Worm (Caenorhabditis elegans) whole organism, L1 larva: ENCODE results near the gene K08B12.3.
A peak's percentile ranks its signal among the peaks of the same experiment; 100 is the strongest.

Source experiments
- C04F5.9 ChIP-seq: sonication (generic microtip); optimal IDR thresholded peaks from 2 replicates; lab custom pipeline; 2016; ENCODE audit warnings: missing genetic modification characterization, missing compliant biosample characterization
- C16A3.4 ChIP-seq: fragments of 150-350 bp; optimal IDR thresholded peaks from 2 replicates; lab custom pipeline; 2014; ENCODE audit warnings: missing biosample characterization, missing genetic modification characterization
- aha-1 ChIP-seq: fragments of 150-350 bp; optimal IDR thresholded peaks from 2 replicates; lab custom pipeline; 2014; ENCODE audit warnings: missing biosample characterization, missing genetic modification characterization
- alr-1 ChIP-seq: fragments of 200-800 bp; sonication (Bioruptor generic); optimal IDR thresholded peaks from 2 replicates; lab custom pipeline; 2018; ENCODE audit warnings: borderline replicate concordance, mild to moderate bottlenecking, missing genetic modification characterization, missing compliant biosample characterization
- aly-2 ChIP-seq: fragments of 150-350 bp; optimal IDR thresholded peaks from 2 replicates; lab custom pipeline; 2014; ENCODE audit warnings: missing biosample characterization, missing genetic modification characterization
- blmp-1 ChIP-seq: fragments of 150-350 bp; optimal IDR thresholded peaks from 2 replicates; lab custom pipeline; 2014; ENCODE audit warnings: missing biosample characterization, missing genetic modification characterization
- ceh-63 ChIP-seq: fragments of 200-800 bp; sonication (Bioruptor generic); optimal IDR thresholded peaks from 2 replicates; lab custom pipeline; 2018; ENCODE audit warnings: mild to moderate bottlenecking, missing genetic modification characterization, missing compliant biosample characterization
- ceh-8 ChIP-seq: fragments of 200-800 bp; sonication (Bioruptor generic); optimal IDR thresholded peaks from 2 replicates; lab custom pipeline; 2018; ENCODE audit warnings: mild to moderate bottlenecking, missing genetic modification characterization, moderate library complexity, missing compliant biosample characterization
- ceh-82 ChIP-seq, 3 experiments: fragments of 150-350 bp in 1 of 3; sonication (generic microtip) in 2 of 3; optimal IDR thresholded peaks; 2 replicates each; lab custom pipeline; 2014 to 2017; ENCODE audit warnings: missing biosample characterization in 3 of 3, missing genetic modification characterization in 3 of 3
- ces-1 ChIP-seq: fragments of 150-350 bp; optimal IDR thresholded peaks from 2 replicates; lab custom pipeline; 2014; ENCODE audit warnings: missing biosample characterization, missing genetic modification reagents, missing genetic modification characterization
- egl-27 ChIP-seq, 2 experiments: fragments of 150-350 bp in 1 of 2; sonication (generic microtip); optimal IDR thresholded peaks; 3 replicates each; lab custom pipeline; 2017 to 2018; ENCODE audit warnings: missing biosample characterization in 2 of 2, missing genetic modification characterization in 2 of 2, missing genetic modification reagents in 2 of 2
- fkh-8 ChIP-seq: sonication (generic microtip); optimal IDR thresholded peaks from 2 replicates; lab custom pipeline; 2016; ENCODE audit warnings: mild to moderate bottlenecking, missing genetic modification characterization, missing compliant biosample characterization
- fos-1 ChIP-seq: fragments of 150-350 bp; optimal IDR thresholded peaks from 2 replicates; lab custom pipeline; 2014; ENCODE audit warnings: missing biosample characterization, missing genetic modification characterization
- grh-1 ChIP-seq: fragments of 200-800 bp; sonication (Bioruptor generic); IDR thresholded peaks from 2 replicates; pipeline ENCODE4 v1.3.6; 2022; ENCODE audit warnings: missing genetic modification reagents, missing genetic modification characterization, missing compliant biosample characterization
- hpl-2 ChIP-seq: fragments of 150-350 bp; optimal IDR thresholded peaks from 2 replicates; lab custom pipeline; 2014; ENCODE audit warnings: missing biosample characterization, missing genetic modification reagents, missing genetic modification characterization
- irx-1 ChIP-seq: sonication (generic microtip); optimal IDR thresholded peaks from 2 replicates; lab custom pipeline; 2016; ENCODE audit warnings: missing genetic modification characterization, missing compliant biosample characterization
- lin-14 ChIP-seq: fragments of 200-800 bp; sonication (Bioruptor generic); optimal IDR thresholded peaks from 2 replicates; lab custom pipeline; 2018; ENCODE audit warnings: mild to moderate bottlenecking, missing genetic modification characterization, moderate library complexity, missing compliant biosample characterization
- lin-35 ChIP-seq, 2 experiments: fragments of 150-350 bp; optimal IDR thresholded peaks; 2 replicates each; lab custom pipeline; 2014; ENCODE audit warnings: missing biosample characterization in 2 of 2, missing genetic modification characterization in 2 of 2, missing genetic modification reagents in 2 of 2
- lir-3 ChIP-seq: sonication (generic microtip); optimal IDR thresholded peaks from 2 replicates; lab custom pipeline; 2016; ENCODE audit warnings: mild to moderate bottlenecking, missing genetic modification characterization, moderate library complexity, missing compliant biosample characterization; ENCODE audit not compliant: poor library complexity
- lsy-2 ChIP-seq, 2 experiments: fragments of 150-350 bp; optimal IDR thresholded peaks; 2 replicates each; lab custom pipeline; 2014; ENCODE audit warnings: missing biosample characterization in 2 of 2, missing genetic modification characterization in 2 of 2
- mep-1 ChIP-seq: fragments of 150-350 bp; optimal IDR thresholded peaks from 2 replicates; lab custom pipeline; 2014; ENCODE audit warnings: missing biosample characterization, missing genetic modification characterization
- nhr-11 ChIP-seq: fragments of 150-350 bp; optimal IDR thresholded peaks from 2 replicates; lab custom pipeline; 2014; ENCODE audit warnings: missing biosample characterization, missing genetic modification characterization
- nhr-12 ChIP-seq: sonication (generic microtip); optimal IDR thresholded peaks from 2 replicates; lab custom pipeline; 2017; ENCODE audit warnings: missing biosample characterization, missing genetic modification characterization
- nhr-19 ChIP-seq: fragments of 200-800 bp; sonication (Bioruptor generic); conservative IDR thresholded peaks from 2 replicates; pipeline ENCODE4 v1.3.6; 2022; ENCODE audit warnings: missing genetic modification characterization, missing compliant biosample characterization
- nhr-20 ChIP-seq: sonication (generic microtip); optimal IDR thresholded peaks from 2 replicates; lab custom pipeline; 2016; ENCODE audit warnings: mild to moderate bottlenecking, missing genetic modification characterization, missing compliant biosample characterization
- nhr-47 ChIP-seq: sonication (generic microtip); optimal IDR thresholded peaks from 2 replicates; lab custom pipeline; 2016; ENCODE audit warnings: mild to moderate bottlenecking, missing genetic modification characterization, moderate library complexity, missing compliant biosample characterization
- nhr-76 ChIP-seq: sonication (generic microtip); optimal IDR thresholded peaks from 2 replicates; lab custom pipeline; 2017; ENCODE audit warnings: missing biosample characterization, missing genetic modification characterization
- nhr-84 ChIP-seq: sonication (generic microtip); optimal IDR thresholded peaks from 2 replicates; lab custom pipeline; 2017; ENCODE audit warnings: missing biosample characterization, missing genetic modification characterization
- rnt-1 ChIP-seq: sonication (generic microtip); optimal IDR thresholded peaks from 2 replicates; lab custom pipeline; 2016; ENCODE audit warnings: mild to moderate bottlenecking, missing genetic modification characterization, moderate library complexity, missing compliant biosample characterization
- snpc-4 ChIP-seq: fragments of 150-350 bp; optimal IDR thresholded peaks from 2 replicates; lab custom pipeline; 2014; ENCODE audit warnings: missing biosample characterization, missing genetic modification characterization
- sox-4 ChIP-seq: sonication (generic microtip); optimal IDR thresholded peaks from 2 replicates; lab custom pipeline; 2016; ENCODE audit warnings: missing genetic modification characterization, missing compliant biosample characterization
- sptf-1 ChIP-seq: fragments of 150-350 bp; optimal IDR thresholded peaks from 2 replicates; lab custom pipeline; 2014; ENCODE audit warnings: missing biosample characterization, missing genetic modification characterization
- swsn-7 ChIP-seq: sonication (generic microtip); optimal IDR thresholded peaks from 2 replicates; lab custom pipeline; 2016; ENCODE audit warnings: missing genetic modification characterization, missing compliant biosample characterization
- tbx-2 ChIP-seq: sonication (generic microtip); optimal IDR thresholded peaks from 2 replicates; lab custom pipeline; 2016; ENCODE audit warnings: missing genetic modification characterization, missing compliant biosample characterization
- unc-130 ChIP-seq: fragments of 150-350 bp; optimal IDR thresholded peaks from 2 replicates; lab custom pipeline; 2017; ENCODE audit warnings: missing biosample characterization, missing genetic modification characterization, inconsistent platforms
- unc-30 ChIP-seq: sonication (generic microtip); optimal IDR thresholded peaks from 2 replicates; lab custom pipeline; 2017; ENCODE audit warnings: missing biosample characterization, missing genetic modification characterization
- unc-62 ChIP-seq: fragments of 150-350 bp; optimal IDR thresholded peaks from 2 replicates; lab custom pipeline; 2014; ENCODE audit warnings: missing biosample characterization, missing genetic modification reagents, missing genetic modification characterization
- unc-98 ChIP-seq: fragments of 200-800 bp; sonication (Bioruptor generic); IDR thresholded peaks from 2 replicates; pipeline ENCODE4 v1.3.6; 2022; ENCODE audit warnings: missing genetic modification characterization, missing compliant biosample characterization
- vab-15 ChIP-seq: sonication (generic microtip); optimal IDR thresholded peaks from 2 replicates; lab custom pipeline; 2017; ENCODE audit warnings: missing genotype, mild to moderate bottlenecking, missing genetic modification characterization, missing compliant biosample characterization
- xbp-1 ChIP-seq: sonication (generic microtip); optimal IDR thresholded peaks from 2 replicates; lab custom pipeline; 2016; ENCODE audit warnings: missing genetic modification characterization, missing compliant biosample characterization
- zip-4 ChIP-seq: fragments of 200-800 bp; sonication (Bioruptor generic); optimal IDR thresholded peaks from 2 replicates; lab custom pipeline; 2018; ENCODE audit warnings: mild to moderate bottlenecking, missing genetic modification characterization, moderate library complexity, missing compliant biosample characterization
- ztf-4 ChIP-seq: fragments of 150-350 bp; optimal IDR thresholded peaks from 2 replicates; lab custom pipeline; 2014; ENCODE audit warnings: missing biosample characterization, missing genetic modification characterization

Gene K08B12.3

ce11 chrV:6227326-6228246, 7.4 kb upstream of the K08B12.3 start (continued):
- TF ChIP-seq nhr-19 (GFP tag; lab: Robert Waterston, UW) (peak; percentile 96), ztf-4 (tag; lab: Kevin White, UChicago) (peak; percentile 97), C16A3.4 (tag; lab: Kevin White, UChicago) (peak; percentile 89), fos-1 (tag; lab: Kevin White, UChicago) (peak; percentile 84), unc-130 (tag; lab: Kevin White, UChicago) (peak; percentile 93), sptf-1 (tag; lab: Kevin White, UChicago) (no peak), blmp-1 (tag; lab: Kevin White, UChicago) (peak; percentile 34), zip-4 (GFP tag; lab: Kevin White, UChicago) (peak; percentile 84), sox-4 (tag; lab: Kevin White, UChicago) (peak; percentile 79), vab-15 (peak; percentile 49), aly-2 (tag; lab: Kevin White, UChicago) (peak; percentile 46), nhr-76 (tag; lab: Kevin White, UChicago) (peak; percentile 89), lin-35 (GFP tag; optimal IDR thresholded peaks at IDR 0.05; lab: Kevin White, UChicago) (peak; percentile 78 to 81), tbx-2 (tag; lab: Kevin White, UChicago) (peak; percentile 99), swsn-7 (tag; lab: Kevin White, UChicago) (peak; percentile 99), lir-3 (tag; lab: Kevin White, UChicago) (peak; percentile 88), hpl-2 (GFP tag; lab: Kevin White, UChicago) (peak; percentile 92), alr-1 (tag; lab: Kevin White, UChicago) (no peak), unc-98 (GFP tag; lab: Robert Waterston, UW) (peak; percentile 60), nhr-12 (tag; lab: Kevin White, UChicago) (no peak), lin-14 (peak; percentile 99), ces-1 (GFP tag; lab: Kevin White, UChicago) (no peak), unc-30 (tag; lab: Kevin White, UChicago) (no peak), xbp-1 (peak; percentile 95), C04F5.9 (tag; lab: Kevin White, UChicago) (peak; percentile 38), ceh-82 (tag; optimal IDR thresholded peaks at IDR 0.05; lab: Kevin White, UChicago) (peak; percentile 76 to 96 (median 79)), grh-1 (GFP tag; lab: Robert Waterston, UW) (peak; percentile 91), ceh-8 (peak; percentile 93), snpc-4 (tag; lab: Kevin White, UChicago) (peak; percentile 72), rnt-1 (tag; lab: Kevin White, UChicago) (peak; percentile 92), nhr-11 (tag; lab: Kevin White, UChicago) (peak; percentile 73), nhr-20 (tag; lab: Kevin White, UChicago) (peak; percentile 99), fkh-8 (tag; lab: Kevin White, UChicago) (peak; percentile 99), ceh-63 (no peak), mep-1 (tag; lab: Kevin White, UChicago) (peak; percentile 78), irx-1 (tag; lab: Kevin White, UChicago) (peak; percentile 94), nhr-84 (tag; lab: Kevin White, UChicago) (no peak), unc-62 (GFP tag; lab: Kevin White, UChicago) (no peak), nhr-47 (tag; lab: Kevin White, UChicago) (peak; percentile 98), egl-27 (tag; optimal IDR thresholded peaks at IDR 0.05; lab: Kevin White, UChicago) (peak; percentile 78 to 94), lsy-2 (tag; optimal IDR thresholded peaks at IDR 0.05; lab: Kevin White, UChicago) (peak; percentile 89 to 92), aha-1 (tag; lab: Kevin White, UChicago) (peak; percentile 66)
- TF ChIP-seq, all 84 proteins: peak for 68
